Fruit fly (Drosophila melanogaster) whole organism, wandering third instar larva: ENCODE data around the gene Pkcdelta.

ENCODE experiments used
- Abd-B ChIP-seq: fragments of >200 bp; optimal IDR thresholded peaks from 2 replicates; lab custom pipeline; 2017; ENCODE audit warnings: missing biosample characterization, missing genetic modification characterization
- Jra ChIP-seq: sonication (Bioruptor generic); optimal IDR thresholded peaks from 2 replicates; lab custom pipeline; 2016; ENCODE audit warnings: missing biosample characterization, missing genetic modification characterization
- Myc ChIP-seq: fragments of >200 bp; optimal IDR thresholded peaks from 2 replicates; lab custom pipeline; 2017
- br ChIP-seq: fragments of 200-800 bp; sonication (Bioruptor generic); optimal IDR thresholded peaks from 2 replicates; lab custom pipeline; 2016; ENCODE audit warnings: missing biosample characterization, missing genetic modification characterization
- ey ChIP-seq: fragments of 200-800 bp; sonication (Bioruptor generic); optimal IDR thresholded peaks from 2 replicates; lab custom pipeline; 2016; ENCODE audit warnings: missing biosample characterization, missing genetic modification characterization
- foxo ChIP-seq, 2 experiments: fragments of 200-800 bp; sonication (Bioruptor generic); optimal IDR thresholded peaks; 2 replicates in 1 of 2; 3 replicates in 1 of 2; lab custom pipeline; 2016 to 2017; ENCODE audit warnings: missing biosample characterization in 2 of 2, missing genetic modification characterization in 2 of 2
- h ChIP-seq: fragments of 200-800 bp; sonication (Bioruptor generic); optimal IDR thresholded peaks from 3 replicates; lab custom pipeline; 2016; ENCODE audit warnings: missing biosample characterization, mild to moderate bottlenecking, missing genetic modification characterization
- pan ChIP-seq: fragments of >200 bp; optimal IDR thresholded peaks from 2 replicates; lab custom pipeline; 2017
- psq ChIP-seq: fragments of 200-800 bp; sonication (Bioruptor generic); optimal IDR thresholded peaks from 3 replicates; lab custom pipeline; 2017; ENCODE audit warnings: missing biosample characterization, mild to moderate bottlenecking, missing genetic modification characterization, moderate library complexity
- woc ChIP-seq: sonication (Bioruptor generic); optimal IDR thresholded peaks from 2 replicates; lab custom pipeline; 2016; ENCODE audit warnings: missing biosample characterization, mild to moderate bottlenecking, missing genetic modification characterization

- no peak for TF ChIP-seq woc (GFP tag; lab: Kevin White, UChicago)
- TF ChIP-seq Myc (lab: Kevin White, UChicago), result no peak
- no peak for TF ChIP-seq pan
- TF ChIP-seq Jra (GFP tag; lab: Kevin White, UChicago), result no peak
- TF ChIP-seq br, result no peak
- no peak for TF ChIP-seq Abd-B (GFP tag; lab: Kevin White, UChicago)
- TF ChIP-seq psq (GFP tag; lab: Kevin White, UChicago), result no peak
- no peak for TF ChIP-seq ey (GFP tag; lab: Kevin White, UChicago)
- no peak for TF ChIP-seq h
- TF ChIP-seq foxo (GFP tag; optimal IDR thresholded peaks at IDR 0.05; lab: Kevin White, UChicago), result no peak
These were observed 40.3 kb upstream of the Pkcdelta start for dm6 chrX:12391732-12392131.
